Worm (Caenorhabditis elegans): Measurements from ENCODE around the gene pat-2.

DNA sequence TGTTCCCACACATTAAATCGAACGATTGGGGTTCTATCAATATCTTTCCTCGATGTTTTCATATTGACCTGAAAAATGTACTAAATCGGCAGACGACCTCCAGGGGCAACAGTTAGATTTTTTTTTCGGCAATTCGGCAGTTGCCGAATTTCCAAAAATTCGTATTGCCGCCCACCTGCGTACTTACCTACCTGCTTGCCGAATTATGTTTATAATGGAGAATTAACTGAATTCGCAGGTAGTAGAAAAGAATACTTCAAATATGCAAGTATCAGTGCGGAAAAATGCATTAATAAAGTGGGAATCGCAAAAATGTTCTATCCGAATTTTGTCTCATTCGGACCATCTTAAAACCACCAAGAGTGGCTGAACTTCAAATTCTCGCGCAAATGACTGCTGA is 51.0 kb downstream of the pat-2 start:
- TF ChIP-seq nhr-25 (tag; optimal IDR thresholded peaks at IDR 0.05; ENCODE audit: borderline replicate concordance, insufficient read depth) (no peak), unc-39 (tag; optimal IDR thresholded peaks at IDR 0.05) (no peak), zag-1 (tag; optimal IDR thresholded peaks at IDR 0.05) (no peak), unc-62 (GFP tag; optimal IDR thresholded peaks at IDR 0.05 in 1 of 2) (no peak), unc-62 (tag; optimal IDR thresholded peaks at IDR 0.05) (no peak), nhr-102 (tag; optimal IDR thresholded peaks at IDR 0.05) (no peak), lin-13 (GFP tag; optimal IDR thresholded peaks at IDR 0.05) (no peak), ztf-11 (tag; optimal IDR thresholded peaks at IDR 0.05) (no peak), pqm-1 (tag; optimal IDR thresholded peaks at IDR 0.05) (no peak), nhr-42 (GFP tag; IDR thresholded peaks at IDR 0.05) (no peak)

Data from whole organism, L4 larva.